Worm (Caenorhabditis elegans): ENCODE data around the gene T09F3.2.

- TF ChIP-seq saeg-2 (GFP tag; IDR thresholded peaks at IDR 0.05) (no peak), mdl-1 (tag; optimal IDR thresholded peaks at IDR 0.05) (no peak), Y105C5A.15 (GFP tag; IDR thresholded peaks at IDR 0.05) (no peak), ZK546.5 (tag; optimal IDR thresholded peaks at IDR 0.05) (no peak), F10B5.3 (tag; optimal IDR thresholded peaks at IDR 0.05) (no peak), ama-1 (optimal IDR thresholded peaks at IDR 0.05) (no peak), unc-39 (tag; optimal IDR thresholded peaks at IDR 0.05) (no peak), jun-1 (tag; optimal IDR thresholded peaks at IDR 0.05) (no peak), F37D6.2 (tag; optimal IDR thresholded peaks at IDR 0.05) (no peak), ceh-32 (tag; optimal IDR thresholded peaks at IDR 0.05; ENCODE audit: poor library complexity) (no peak), nhr-237 (tag; optimal IDR thresholded peaks at IDR 0.05) (no peak), ztf-11 (tag; optimal IDR thresholded peaks at IDR 0.05) (no peak)
Measured at ce11 chrII:10351963-10352362, 39.0 kb upstream of the T09F3.2 start, which contains the start of gene C07E3.8.

Measured in whole organism, L4 larva.